Worm (Caenorhabditis elegans): ENCODE results near the gene sorf-2.

The sorf-2 gene

DNA sequence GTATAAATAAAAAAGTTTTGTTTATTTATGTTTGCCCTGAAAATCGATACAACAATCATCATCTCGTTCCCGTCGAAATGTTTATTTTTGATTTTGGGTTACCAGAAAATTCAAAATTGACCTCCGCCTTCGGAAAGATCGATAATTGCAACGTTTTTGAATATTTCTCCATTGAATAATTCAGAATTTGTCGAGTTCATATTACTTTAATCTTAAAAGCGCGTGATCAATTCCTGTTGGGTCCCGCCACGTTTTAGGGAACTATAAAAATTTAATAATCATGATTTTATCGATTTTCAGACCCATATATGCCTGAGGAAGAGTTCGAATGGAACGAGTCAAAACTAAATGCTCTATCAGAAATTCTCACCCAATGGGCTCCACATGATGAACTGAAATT is at the start of gene sorf-2:
Gene sorf-2, plus strand, starts transcription at position 301 of the 400 bp plus-strand sequence.
- no peak for TF ChIP-seq aly-2 (tag; optimal IDR thresholded peaks at IDR 0.05)
- TF ChIP-seq tag-97 (GFP tag; IDR thresholded peaks at IDR 0.05) = no peak
- TF ChIP-seq zfp-2 (tag; optimal IDR thresholded peaks at IDR 0.05) = no peak

ce11 chrIII:5277740-5278139 is 48.7 kb upstream of the sorf-2 start, which contains the start of gene clk-1:
clk-1 (plus strand) TSS chrIII:5277894.
- TF ChIP-seq snpc-4 (tag; optimal IDR thresholded peaks at IDR 0.05) (no peak), Y75B8A.6 (GFP tag; IDR thresholded peaks at IDR 0.05) (no peak), saeg-2 (GFP tag; IDR thresholded peaks at IDR 0.05) (no peak), nhr-102 (tag; optimal IDR thresholded peaks at IDR 0.05) (peak; percentile 13), madf-5 (GFP tag; IDR thresholded peaks at IDR 0.05) (no peak), hlh-11 (tag; optimal IDR thresholded peaks at IDR 0.05) (no peak), nhr-76 (tag; optimal IDR thresholded peaks at IDR 0.05) (no peak), nhr-111 (GFP tag; optimal IDR thresholded peaks at IDR 0.05) (peak; percentile 31), lin-29 (GFP tag; IDR thresholded peaks at IDR 0.05) (no peak), T20F7.1 (GFP tag; optimal IDR thresholded peaks at IDR 0.05) (no peak), arid-1 (GFP tag; conservative IDR thresholded peaks at IDR 0.05) (no peak), snpc-1.2 (GFP tag; IDR thresholded peaks at IDR 0.05) (no peak), F44E2.7 (GFP tag; IDR thresholded peaks at IDR 0.05) (no peak), unc-62 (GFP tag; optimal IDR thresholded peaks at IDR 0.05 in 1 of 2) (peak in 1 of 2 experiments; percentile 24), unc-62 (tag; optimal IDR thresholded peaks at IDR 0.05) (no peak), mxl-2 (GFP tag; conservative IDR thresholded peaks at IDR 0.05) (no peak), ceh-44 (GFP tag; IDR thresholded peaks at IDR 0.05) (no peak), dmd-6 (GFP tag; IDR thresholded peaks at IDR 0.05) (no peak), spr-1 (tag; optimal IDR thresholded peaks at IDR 0.05) (no peak), fos-1 (tag; optimal IDR thresholded peaks at IDR 0.05) (no peak), ZK337.2 (GFP tag; IDR thresholded peaks at IDR 0.05) (no peak), F37D6.2 (tag; optimal IDR thresholded peaks at IDR 0.05) (no peak), nhr-42 (GFP tag; IDR thresholded peaks at IDR 0.05) (peak; percentile 50; the same call in 1 of the 2 replicates), skn-1 (tag; optimal IDR thresholded peaks at IDR 0.05) (no peak), lsy-2 (tag; optimal IDR thresholded peaks at IDR 0.05) (no peak), lin-39 (tag; optimal IDR thresholded peaks at IDR 0.05) (no peak), dmd-9 (GFP tag; IDR thresholded peaks at IDR 0.05) (no peak), mxl-3 (GFP tag; optimal IDR thresholded peaks at IDR 0.05) (no peak), Y48G9A.11 (GFP tag; IDR thresholded peaks at IDR 0.05) (0 out of 2 replicates have a peak, but pooled peaks have one; percentile 7), set-16 (GFP tag; IDR thresholded peaks at IDR 0.05) (no peak), tra-1 (GFP tag; IDR thresholded peaks at IDR 0.05) (no peak), ceh-32 (tag; optimal IDR thresholded peaks at IDR 0.05; ENCODE audit: poor library complexity) (no peak), zag-1 (tag; optimal IDR thresholded peaks at IDR 0.05) (no peak), ces-1 (GFP tag; optimal IDR thresholded peaks at IDR 0.05) (no peak), zip-2 (tag; optimal IDR thresholded peaks at IDR 0.05) (no peak), ceh-62 (tag; optimal IDR thresholded peaks at IDR 0.05) (no peak), ama-1 (optimal IDR thresholded peaks at IDR 0.05) (peak; percentile 50), spr-3 (GFP tag; optimal IDR thresholded peaks at IDR 0.05) (no peak), Y5F2A.4 (GFP tag; optimal IDR thresholded peaks at IDR 0.05) (no peak), hlh-30 (tag; optimal IDR thresholded peaks at IDR 0.05; ENCODE audit: insufficient read depth) (no peak), zip-11 (GFP tag; IDR thresholded peaks at IDR 0.05) (no peak), dmd-8 (GFP tag; IDR thresholded peaks at IDR 0.05) (no peak), daf-12 (tag; optimal IDR thresholded peaks at IDR 0.05) (no peak), dve-1 (tag; optimal IDR thresholded peaks at IDR 0.05; ENCODE audit: insufficient read depth) (no peak), dpl-1 (GFP tag; optimal IDR thresholded peaks at IDR 0.05) (no peak), egl-43 (GFP tag; IDR thresholded peaks at IDR 0.05) (no peak), lin-13 (GFP tag; optimal IDR thresholded peaks at IDR 0.05) (no peak), hmg-1.1 (GFP tag; IDR thresholded peaks at IDR 0.05) (no peak)
